Worm (Caenorhabditis elegans): ENCODE results near the gene ncs-1.

The ncs-1 gene

ce11 chrX:977958-978686, 15.1 kb upstream of the ncs-1 start, which contains the start of gene abhd-3.2 (continued):
- TF ChIP-seq somi-1 (GFP tag; optimal IDR thresholded peaks at IDR 0.05) (no peak), D2030.7 (GFP tag; IDR thresholded peaks at IDR 0.05) (no peak), madf-3 (GFP tag; IDR thresholded peaks at IDR 0.05) (no peak), zim-3 (tag; optimal IDR thresholded peaks at IDR 0.05) (no peak), aptf-2 (GFP tag; conservative IDR thresholded peaks at IDR 0.05) (no peak), madf-8 (GFP tag; conservative IDR thresholded peaks at IDR 0.05) (no peak), B0336.3 (GFP tag; IDR thresholded peaks at IDR 0.05) (peak; percentile 44; the same call in 1 of the 2 replicates), lin-40 (tag; optimal IDR thresholded peaks at IDR 0.05) (peak; percentile 71), Y95B8A.8 (GFP tag; IDR thresholded peaks at IDR 0.05) (no peak), nhr-179 (tag; optimal IDR thresholded peaks at IDR 0.05) (no peak), F57A8.1 (GFP tag; optimal IDR thresholded peaks at IDR 0.05) (no peak), K11D2.4 (GFP tag; IDR thresholded peaks at IDR 0.05) (no peak), mxl-1 (tag; optimal IDR thresholded peaks at IDR 0.05) (no peak), mel-28 (tag; optimal IDR thresholded peaks at IDR 0.05; ENCODE audit: borderline replicate concordance) (no peak), dpl-1 (GFP tag; optimal IDR thresholded peaks at IDR 0.05) (no peak), lin-26 (GFP tag; IDR thresholded peaks at IDR 0.05) (no peak), ceh-91 (GFP tag; IDR thresholded peaks at IDR 0.05) (no peak), T07F8.4 (tag; optimal IDR thresholded peaks at IDR 0.05) (no peak), sptf-2 (GFP tag; optimal IDR thresholded peaks at IDR 0.05) (no peak), T26A5.8 (tag; optimal IDR thresholded peaks at IDR 0.05) (no peak), hmg-20 (GFP tag; IDR thresholded peaks at IDR 0.05) (no peak), ama-1 (optimal IDR thresholded peaks at IDR 0.05) (no peak), ama-1 (GFP tag; optimal IDR thresholded peaks at IDR 0.05) (no peak), sdz-38 (tag; optimal IDR thresholded peaks at IDR 0.05) (no peak), ztf-3 (GFP tag; optimal IDR thresholded peaks at IDR 0.05) (no peak), ekl-4 (GFP tag; IDR thresholded peaks at IDR 0.05) (no peak), ets-4 (GFP tag; optimal IDR thresholded peaks at IDR 0.05) (peak; percentile 82), F57C9.4 (tag; optimal IDR thresholded peaks at IDR 0.05) (no peak), nfyb-1 (GFP tag; IDR thresholded peaks at IDR 0.05) (no peak), Y79H2A.3 (GFP tag; conservative IDR thresholded peaks at IDR 0.05) (no peak), unc-62 (GFP tag; optimal IDR thresholded peaks at IDR 0.05) (peak; percentile 66), tbp1 (GFP tag; optimal IDR thresholded peaks at IDR 0.05) (peak; percentile 12), snpc-3.4 (tag; optimal IDR thresholded peaks at IDR 0.05) (no peak), ceh-58 (GFP tag; IDR thresholded peaks at IDR 0.05) (no peak), F55B11.4 (tag; optimal IDR thresholded peaks at IDR 0.05; ENCODE audit: borderline replicate concordance, insufficient read depth) (no peak), tbx-9 (tag; optimal IDR thresholded peaks at IDR 0.05; ENCODE audit: borderline replicate concordance) (no peak), ztf-28 (GFP tag; IDR thresholded peaks at IDR 0.05) (no peak), let-607 (tag; optimal IDR thresholded peaks at IDR 0.05) (peak; percentile 2 to 45), B0019.2 (GFP tag; conservative IDR thresholded peaks at IDR 0.05) (no peak), aptf-3 (GFP tag; IDR thresholded peaks at IDR 0.05) (no peak), lin-35 (GFP tag; optimal IDR thresholded peaks at IDR 0.05) (no peak), lir-1 (GFP tag; conservative IDR thresholded peaks at IDR 0.05) (no peak), Y53G8AR.9 (GFP tag; conservative IDR thresholded peaks at IDR 0.05) (no peak), ceh-27 (GFP tag; optimal IDR thresholded peaks at IDR 0.05) (no peak), hsf-1 (GFP tag; IDR thresholded peaks at IDR 0.05) (no peak), ztf-18 (tag; optimal IDR thresholded peaks at IDR 0.05) (no peak), madf-6 (GFP tag; IDR thresholded peaks at IDR 0.05) (no peak), nhr-90 (tag; optimal IDR thresholded peaks at IDR 0.05) (no peak), attf-3 (GFP tag; conservative IDR thresholded peaks at IDR 0.05) (no peak)
